Worm (Caenorhabditis elegans): ENCODE results near the gene mec-14.

The mec-14 gene

ce11 chrIII:7162065-7162762, 30.6 kb downstream of the mec-14 start, which contains the start of the genes syf-2 and K04G7.1 (continued):
- TF ChIP-seq unc-62 (GFP tag; optimal IDR thresholded peaks at IDR 0.05) (no peak), lin-14 (GFP tag; optimal IDR thresholded peaks at IDR 0.05) (peak; percentile 95), aha-1 (tag; optimal IDR thresholded peaks at IDR 0.05) (peak; percentile 72), ets-5 (GFP tag; IDR thresholded peaks at IDR 0.05) (no peak), zag-1 (tag; optimal IDR thresholded peaks at IDR 0.05) (peak; percentile 20), dpl-1 (GFP tag; optimal IDR thresholded peaks at IDR 0.05) (peak; percentile 90 to 94 (median 91)), ceh-8 (GFP tag; optimal IDR thresholded peaks at IDR 0.05) (peak; percentile 46), pag-3 (tag; optimal IDR thresholded peaks at IDR 0.05; ENCODE audit: borderline replicate concordance, insufficient read depth) (no peak), tlp-1 (tag; optimal IDR thresholded peaks at IDR 0.05) (no peak), mab-9 (GFP tag; IDR thresholded peaks at IDR 0.05) (peak; percentile 61; the same call in 1 of the 2 replicates), nhr-90 (tag; optimal IDR thresholded peaks at IDR 0.05; ENCODE audit: poor library complexity) (peak; percentile 80), fkh-10 (GFP tag; optimal IDR thresholded peaks at IDR 0.05) (peak; percentile 71), nhr-237 (tag; optimal IDR thresholded peaks at IDR 0.05) (peak; percentile 74), lin-39 (tag; optimal IDR thresholded peaks at IDR 0.05) (peak; percentile 76), unc-86 (tag; optimal IDR thresholded peaks at IDR 0.05) (peak; percentile 85), rnt-1 (tag; optimal IDR thresholded peaks at IDR 0.05) (peak; percentile 84), ceh-90 (tag; optimal IDR thresholded peaks at IDR 0.05) (no peak), hlh-4 (tag; optimal IDR thresholded peaks at IDR 0.05) (no peak), xbp-1 (tag; optimal IDR thresholded peaks at IDR 0.05) (peak; percentile 91), nhr-76 (tag; optimal IDR thresholded peaks at IDR 0.05) (no peak), lir-3 (tag; optimal IDR thresholded peaks at IDR 0.05; ENCODE audit: poor library complexity) (peak; percentile 62), nhr-11 (tag; optimal IDR thresholded peaks at IDR 0.05) (peak; percentile 70), pax-3 (tag; optimal IDR thresholded peaks at IDR 0.05) (peak; percentile 82), lsy-2 (tag; optimal IDR thresholded peaks at IDR 0.05) (peak; percentile 95), sup-37 (GFP tag; optimal IDR thresholded peaks at IDR 0.05) (no peak), snu-23 (GFP tag; optimal IDR thresholded peaks at IDR 0.05) (peak; percentile 92), fkh-4 (tag; optimal IDR thresholded peaks at IDR 0.05; ENCODE audit: borderline replicate concordance) (peak; percentile 14), pqm-1 (tag; optimal IDR thresholded peaks at IDR 0.05) (no peak), lin-35 (GFP tag; optimal IDR thresholded peaks at IDR 0.05) (peak; percentile 93 to 96), ztf-11 (tag; optimal IDR thresholded peaks at IDR 0.05) (peak in 1 of 2 experiments; percentile 57), lin-15B (tag; optimal IDR thresholded peaks at IDR 0.05) (peak; percentile 99), grh-1 (GFP tag; IDR thresholded peaks at IDR 0.05) (peak; percentile 80), nhr-47 (tag; optimal IDR thresholded peaks at IDR 0.05) (peak; percentile 90), sptf-1 (tag; optimal IDR thresholded peaks at IDR 0.05) (no peak), aly-2 (tag; optimal IDR thresholded peaks at IDR 0.05) (peak; percentile 8), C16A3.4 (tag; optimal IDR thresholded peaks at IDR 0.05) (peak; percentile 93), zip-4 (GFP tag; optimal IDR thresholded peaks at IDR 0.05) (peak; percentile 60), isw-1 (GFP tag; IDR thresholded peaks at IDR 0.05) (peak; percentile 90), ceh-88 (GFP tag; IDR thresholded peaks at IDR 0.05) (peak; percentile 72; the same call in 1 of the 2 replicates), mdl-1 (tag; optimal IDR thresholded peaks at IDR 0.05) (peak in 1 of 2 experiments; percentile 84), hlh-17 (GFP tag; optimal IDR thresholded peaks at IDR 0.05; ENCODE audit: borderline replicate concordance) (no peak), nhr-71 (tag; optimal IDR thresholded peaks at IDR 0.05) (peak; percentile 95), nhr-84 (tag; optimal IDR thresholded peaks at IDR 0.05) (no peak), nhr-20 (tag; optimal IDR thresholded peaks at IDR 0.05) (peak; percentile 90), unc-98 (GFP tag; IDR thresholded peaks at IDR 0.05) (no peak), ama-1 (optimal IDR thresholded peaks at IDR 0.05) (peak; percentile 56), ceh-82 (tag; optimal IDR thresholded peaks at IDR 0.05) (peak; percentile 55 to 96 (median 67)), snpc-4 (tag; optimal IDR thresholded peaks at IDR 0.05) (peak; percentile 82), blmp-1 (tag; optimal IDR thresholded peaks at IDR 0.05) (peak; percentile 82), elt-2 (tag; optimal IDR thresholded peaks at IDR 0.05) (peak; percentile 45), jun-1 (tag; optimal IDR thresholded peaks at IDR 0.05) (peak; percentile 86)
